Worm (Caenorhabditis elegans) whole organism, young adult: ENCODE measurements around the gene Y43B11AR.1.

Experiments used
- F52B5.7 ChIP-seq: sonication (generic microtip); optimal IDR thresholded peaks from 2 replicates; lab custom pipeline; 2016; ENCODE audit warnings: mild to moderate bottlenecking, missing genetic modification characterization, missing compliant biosample characterization
- Y56A3A.18 ChIP-seq: fragments of 200-800 bp; sonication (Bioruptor generic); IDR thresholded peaks from 2 replicates; pipeline ENCODE4 v1.3.6; 2022; ENCODE audit warnings: missing genetic modification reagents, missing genetic modification characterization, missing compliant biosample characterization
- attf-6 ChIP-seq: fragments of 200-800 bp; sonication (Bioruptor generic); IDR thresholded peaks from 2 replicates; pipeline ENCODE4 v1.3.6; 2022; ENCODE audit warnings: missing genetic modification reagents, missing genetic modification characterization, missing compliant biosample characterization
- ceh-27 ChIP-seq: fragments of 200-800 bp; sonication (Bioruptor generic); optimal IDR thresholded peaks from 2 replicates; lab custom pipeline; 2018; ENCODE audit warnings: mild to moderate bottlenecking, missing genetic modification characterization, moderate library complexity, missing compliant biosample characterization
- efl-1 ChIP-seq: fragments of 150-350 bp; optimal IDR thresholded peaks from 2 replicates; lab custom pipeline; 2014; ENCODE audit warnings: missing biosample characterization, missing genetic modification reagents, missing genetic modification characterization
- let-607 ChIP-seq, 2 experiments: fragments of 200-800 bp in 1 of 2; sonication (Bioruptor generic) in 1 of 2; sonication (generic microtip) in 1 of 2; optimal IDR thresholded peaks; 2 replicates each; lab custom pipeline; 2016 to 2018; ENCODE audit warnings: mild to moderate bottlenecking in 2 of 2, missing compliant biosample characterization in 2 of 2, missing genetic modification characterization in 2 of 2, moderate library complexity in 2 of 2, missing genotype in 1 of 2
- mxl-1 ChIP-seq: sonication (generic microtip); optimal IDR thresholded peaks from 2 replicates; lab custom pipeline; 2016; ENCODE audit warnings: missing genetic modification characterization, missing compliant biosample characterization
- nfya-2 ChIP-seq: fragments of 200-800 bp; sonication (Bioruptor generic); IDR thresholded peaks from 2 replicates; pipeline ENCODE4 v1.3.6; 2022; ENCODE audit warnings: missing genetic modification reagents, missing genetic modification characterization, missing compliant biosample characterization
- nhr-179 ChIP-seq: sonication (generic microtip); optimal IDR thresholded peaks from 2 replicates; lab custom pipeline; 2016; ENCODE audit warnings: mild to moderate bottlenecking, missing genetic modification characterization, missing compliant biosample characterization
- snpc-4 ChIP-seq, 5 experiments: fragments of 150-350 bp in 1 of 5; sonication (generic microtip) in 4 of 5; optimal IDR thresholded peaks; 2 replicates each; lab custom pipeline; 2014 to 2018; ENCODE audit warnings: missing genetic modification characterization in 5 of 5, missing biosample characterization in 3 of 5, antibody characterized with exemption in 2 of 5, mild to moderate bottlenecking in 2 of 5, missing compliant biosample characterization in 2 of 5, missing genotype in 2 of 5, moderate library complexity in 2 of 5, missing genetic modification reagents in 1 of 5

DNA sequence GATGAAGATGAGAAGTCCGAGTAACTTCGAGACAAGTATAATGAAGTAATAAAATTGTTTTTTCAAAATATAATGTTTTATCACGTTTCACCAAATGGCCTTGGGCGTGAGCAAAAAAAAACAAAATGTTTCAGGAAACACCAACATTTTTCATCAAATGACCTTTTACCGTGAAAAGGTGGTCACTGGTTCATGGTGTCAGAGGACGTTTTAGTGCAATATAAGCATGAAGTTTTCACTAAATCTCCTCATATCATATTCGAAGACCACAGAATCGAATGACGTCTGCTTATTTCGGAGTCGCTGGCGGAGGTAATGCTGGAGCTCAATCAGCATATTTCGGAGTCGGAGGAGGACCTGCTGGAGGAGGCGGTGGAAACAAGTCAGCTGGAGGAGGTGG lies 30.0 kb downstream of the Y43B11AR.1 start, which contains the start of the genes ZC477.7 and ssq-3:
- TF ChIP-seq F52B5.7 (no peak), mxl-1 (no peak), Y56A3A.18 (no peak), attf-6 (GFP tag; lab: Robert Waterston, UW) (no peak), nfya-2 (GFP tag; lab: Robert Waterston, UW) (no peak), ceh-27 (GFP tag; lab: Kevin White, UChicago) (no peak), snpc-4 (GFP tag; optimal IDR thresholded peaks at IDR 0.05; lab: Kevin White, UChicago) (no peak), snpc-4 (tag; optimal IDR thresholded peaks at IDR 0.05; lab: Kevin White, UChicago) (no peak), nhr-179 (tag; lab: Kevin White, UChicago) (no peak), efl-1 (GFP tag; lab: Kevin White, UChicago) (no peak), let-607 (tag; optimal IDR thresholded peaks at IDR 0.05; lab: Kevin White, UChicago) (no peak)
